Worm (Caenorhabditis elegans): ENCODE measurements around the gene ZK105.12.

ZK105.12 gene

DNA sequence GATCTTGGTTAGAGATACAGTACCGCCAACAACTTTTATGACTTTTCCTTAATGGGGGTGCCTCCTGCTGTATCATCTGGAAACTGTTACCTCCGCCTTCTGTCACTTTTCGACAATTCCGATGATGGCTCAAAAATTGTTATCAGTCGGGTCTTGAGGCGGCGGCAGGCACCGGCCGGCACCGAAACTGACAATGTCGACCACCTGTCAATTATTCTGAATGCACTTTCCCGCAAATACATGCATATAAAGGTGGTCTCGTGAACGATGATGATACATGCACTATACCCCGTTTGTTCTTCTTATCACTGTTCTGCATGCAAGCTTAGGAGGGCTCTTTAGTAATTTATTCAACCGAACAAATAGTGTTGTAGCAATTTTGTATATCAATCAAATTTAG lies 28.1 kb upstream of the ZK105.12 start (continued):
- no peak for TF ChIP-seq ZK546.5 (tag; optimal IDR thresholded peaks at IDR 0.05)
- TF ChIP-seq nhr-111 (GFP tag; optimal IDR thresholded peaks at IDR 0.05): no peak
- TF ChIP-seq F49E8.2 (tag; optimal IDR thresholded peaks at IDR 0.05; ENCODE audit: borderline replicate concordance): no peak
- TF ChIP-seq madf-9 (GFP tag; conservative IDR thresholded peaks at IDR 0.05): no peak
- no peak for TF ChIP-seq zfp-2 (tag; optimal IDR thresholded peaks at IDR 0.05)
- TF ChIP-seq dmd-9 (GFP tag; IDR thresholded peaks at IDR 0.05): no peak
- TF ChIP-seq ceh-44 (GFP tag; IDR thresholded peaks at IDR 0.05): no peak
- TF ChIP-seq php-3 (GFP tag; IDR thresholded peaks at IDR 0.05): peak; percentile 93
- TF ChIP-seq lin-29 (GFP tag; IDR thresholded peaks at IDR 0.05): no peak
- peak; percentile 99 for TF ChIP-seq dmd-6 (GFP tag; IDR thresholded peaks at IDR 0.05)

DNA sequence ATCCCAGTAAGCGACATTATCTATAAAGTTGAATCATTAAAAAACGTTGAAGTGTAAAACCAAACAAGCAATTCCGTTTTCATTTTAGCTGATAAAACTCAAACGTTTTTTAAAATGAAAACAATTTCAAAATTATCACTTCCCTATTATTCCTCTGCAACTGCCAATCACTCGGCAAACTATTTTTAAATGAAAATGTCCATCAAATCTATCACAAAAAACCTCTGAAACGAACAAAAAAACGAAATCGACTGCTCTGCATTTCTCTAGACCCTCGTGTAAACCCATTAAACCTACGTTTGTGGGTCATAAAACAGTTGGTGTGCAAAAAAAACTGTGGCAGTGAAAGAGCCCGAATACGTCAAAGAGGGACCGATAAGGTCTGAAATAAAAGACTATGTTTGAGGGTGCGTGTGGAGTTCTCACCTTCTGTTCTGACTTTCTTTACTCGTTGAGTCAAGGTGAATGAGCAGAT lies 26.6 kb upstream of the ZK105.12 start, which contains the start of gene fbxl-5:
Gene fbxl-5, plus strand, starts transcription at position 425 of the 475 bp plus-strand sequence.
- no peak for TF ChIP-seq skn-1 (tag; optimal IDR thresholded peaks at IDR 0.05)
- TF ChIP-seq ztf-7 (tag; optimal IDR thresholded peaks at IDR 0.05): no peak
- TF ChIP-seq nhr-237 (tag; optimal IDR thresholded peaks at IDR 0.05): no peak
- TF ChIP-seq hlh-11 (tag; optimal IDR thresholded peaks at IDR 0.05): peak; percentile 13
- TF ChIP-seq D1046.2 (GFP tag; IDR thresholded peaks at IDR 0.05): no peak
- no peak for TF ChIP-seq mep-1 (tag; optimal IDR thresholded peaks at IDR 0.05)
- no peak for TF ChIP-seq hif-1 (tag; optimal IDR thresholded peaks at IDR 0.05)
- TF ChIP-seq F26F4.8 (GFP tag; conservative IDR thresholded peaks at IDR 0.05): no peak
- no peak for TF ChIP-seq egl-27 (tag; optimal IDR thresholded peaks at IDR 0.05)
- TF ChIP-seq tag-97 (GFP tag; IDR thresholded peaks at IDR 0.05): no peak
- no peak for TF ChIP-seq mes-2 (tag; optimal IDR thresholded peaks at IDR 0.05; ENCODE audit: poor library complexity, severe bottlenecking)
- no peak for TF ChIP-seq nhr-76 (tag; optimal IDR thresholded peaks at IDR 0.05)
- no peak for TF ChIP-seq nhr-48 (tag; optimal IDR thresholded peaks at IDR 0.05)
- TF ChIP-seq mxl-2 (GFP tag; conservative IDR thresholded peaks at IDR 0.05): no peak
- TF ChIP-seq madf-5 (GFP tag; IDR thresholded peaks at IDR 0.05): no peak
- peak; percentile 30 for TF ChIP-seq dve-1 (tag; optimal IDR thresholded peaks at IDR 0.05; ENCODE audit: insufficient read depth)
- no peak for TF ChIP-seq spr-3 (GFP tag; optimal IDR thresholded peaks at IDR 0.05)
- no peak for TF ChIP-seq pha-4 (GFP tag; IDR thresholded peaks at IDR 0.05)
- no peak for TF ChIP-seq pha-4 (tag; optimal IDR thresholded peaks at IDR 0.05)
- TF ChIP-seq F10B5.3 (tag; optimal IDR thresholded peaks at IDR 0.05): no peak
- no peak for TF ChIP-seq nhr-10 (tag; optimal IDR thresholded peaks at IDR 0.05)
- peak; percentile 83 for TF ChIP-seq dmd-6 (GFP tag; IDR thresholded peaks at IDR 0.05)
- TF ChIP-seq tra-1 (GFP tag; IDR thresholded peaks at IDR 0.05): peak; percentile 85
- TF ChIP-seq lim-7 (GFP tag; IDR thresholded peaks at IDR 0.05): no peak
- no peak for TF ChIP-seq madf-9 (GFP tag; conservative IDR thresholded peaks at IDR 0.05)
- TF ChIP-seq lin-1 (GFP tag; IDR thresholded peaks at IDR 0.05): no peak
- TF ChIP-seq egl-43 (GFP tag; IDR thresholded peaks at IDR 0.05): no peak
- no peak for TF ChIP-seq ceh-20 (GFP tag; IDR thresholded peaks at IDR 0.05)
- TF ChIP-seq nhr-11 (tag; optimal IDR thresholded peaks at IDR 0.05): no peak
- TF ChIP-seq nhr-25 (tag; optimal IDR thresholded peaks at IDR 0.05; ENCODE audit: borderline replicate concordance, insufficient read depth): no peak

DNA sequence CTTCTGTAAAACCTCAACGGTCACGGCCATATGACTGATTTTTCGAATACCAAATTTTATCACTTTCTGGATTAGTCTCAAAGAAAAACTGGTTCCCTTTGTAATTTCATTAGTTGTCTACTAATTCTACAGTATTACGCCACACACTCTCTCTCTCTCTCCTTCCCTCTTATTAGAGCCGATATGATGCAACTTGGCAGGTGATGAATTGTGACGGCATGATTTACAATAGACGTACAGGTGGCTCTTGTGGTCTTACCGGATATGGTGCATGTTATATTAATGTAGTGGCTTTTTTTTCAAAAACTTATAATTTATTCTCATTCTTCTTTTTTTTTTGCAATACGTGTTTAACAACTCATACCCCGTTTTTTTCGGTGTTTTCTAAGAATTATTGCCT lies 26.0 kb upstream of the ZK105.12 start:
- TF ChIP-seq ceh-20 (GFP tag; IDR thresholded peaks at IDR 0.05) (no peak), tra-1 (GFP tag; IDR thresholded peaks at IDR 0.05) (no peak), daf-8 (GFP tag; IDR thresholded peaks at IDR 0.05) (no peak), zfp-3 (GFP tag; conservative IDR thresholded peaks at IDR 0.05) (no peak), set-16 (GFP tag; IDR thresholded peaks at IDR 0.05) (no peak), pqm-1 (tag; optimal IDR thresholded peaks at IDR 0.05) (no peak), egl-43 (GFP tag; IDR thresholded peaks at IDR 0.05) (no peak), ceh-32 (tag; optimal IDR thresholded peaks at IDR 0.05; ENCODE audit: poor library complexity) (no peak), lin-13 (GFP tag; optimal IDR thresholded peaks at IDR 0.05) (no peak), pha-4 (GFP tag; IDR thresholded peaks at IDR 0.05) (no peak), pha-4 (tag; optimal IDR thresholded peaks at IDR 0.05) (no peak), daf-19 (GFP tag; conservative IDR thresholded peaks at IDR 0.05) (no peak), arid-1 (GFP tag; conservative IDR thresholded peaks at IDR 0.05) (no peak), attf-4 (tag; optimal IDR thresholded peaks at IDR 0.05) (no peak), Y105C5A.15 (GFP tag; IDR thresholded peaks at IDR 0.05) (no peak), mxl-3 (GFP tag; optimal IDR thresholded peaks at IDR 0.05) (no peak), duxl-1 (tag; optimal IDR thresholded peaks at IDR 0.05; ENCODE audit: poor library complexity) (no peak)

Data from whole organism, L4 larva.